Fruit fly (Drosophila melanogaster) S2 (cell line): ENCODE results near the gene CG7728.

ENCODE experiments used
- CG8478 ChIP-seq: fragments of >200 bp; optimal IDR thresholded peaks from 2 replicates; lab custom pipeline; 2018
- CTCF ChIP-seq, 2 experiments: fragments of >200 bp; optimal IDR thresholded peaks; 2 replicates each; lab custom pipeline; 2018

The CG7728 gene

dm6 chr3L:17015663-17016575 is at the start of gene CG7728, which contains the start of gene CG6664:
Gene CG7728, plus strand, starts transcription at chr3L:17016536.
Gene CG6664, minus strand, starts transcription at chr3L:17016180.
- no peak for TF ChIP-seq CG8478
- TF ChIP-seq CTCF (optimal IDR thresholded peaks at IDR 0.05; lab: Kevin White, UChicago) = no peak

- TF ChIP-seq CG8478 (no peak), CTCF (optimal IDR thresholded peaks at IDR 0.05; lab: Kevin White, UChicago) (no peak)
These were observed 46.7 kb upstream of the CG7728 start, which contains the start of gene Exn for dm6 chr3L:16969652-16970109. Gene Exn, plus strand, starts transcription at chr3L:16970013.

dm6 chr3L:16971611-16972359 is 44.6 kb upstream of the CG7728 start:
- no peak for TF ChIP-seq CTCF (optimal IDR thresholded peaks at IDR 0.05; lab: Kevin White, UChicago)

dm6 chr3L:16974645-16975151 is 41.6 kb upstream of the CG7728 start:
- TF ChIP-seq CTCF (optimal IDR thresholded peaks at IDR 0.05; lab: Kevin White, UChicago) = no peak
- TF ChIP-seq CG8478 = no peak

- TF ChIP-seq CTCF (optimal IDR thresholded peaks at IDR 0.05; lab: Kevin White, UChicago) = no peak
- TF ChIP-seq CG8478 = no peak
These were observed 40.5 kb upstream of the CG7728 start for dm6 chr3L:16975638-16976528.

dm6 chr3L:16977311-16977710 is 39.0 kb upstream of the CG7728 start:
- TF ChIP-seq CG8478 = no peak
- no peak for TF ChIP-seq CTCF (optimal IDR thresholded peaks at IDR 0.05; lab: Kevin White, UChicago)

dm6 chr3L:16978406-16978805 is 37.9 kb upstream of the CG7728 start:
- TF ChIP-seq CG8478 (no peak), CTCF (optimal IDR thresholded peaks at IDR 0.05; lab: Kevin White, UChicago) (no peak)

- no peak for TF ChIP-seq CTCF (optimal IDR thresholded peaks at IDR 0.05; lab: Kevin White, UChicago)
These were observed 35.2 kb upstream of the CG7728 start for dm6 chr3L:16981114-16981648.

- no peak for TF ChIP-seq CTCF (optimal IDR thresholded peaks at IDR 0.05; lab: Kevin White, UChicago)
- no peak for TF ChIP-seq CG8478
These were observed 32.3 kb upstream of the CG7728 start for dm6 chr3L:16984042-16984441.

- TF ChIP-seq CG8478 (no peak), CTCF (optimal IDR thresholded peaks at IDR 0.05; lab: Kevin White, UChicago) (no peak)
These were observed 31.4 kb upstream of the CG7728 start for dm6 chr3L:16984813-16985387.

- TF ChIP-seq CG8478 (no peak), CTCF (optimal IDR thresholded peaks at IDR 0.05; lab: Kevin White, UChicago) (peak; percentile 19 to 23)
These were observed 30.8 kb upstream of the CG7728 start for dm6 chr3L:16985578-16985977.

dm6 chr3L:16986062-16987013 is 30.0 kb upstream of the CG7728 start:
- no peak for TF ChIP-seq CG8478
- TF ChIP-seq CTCF (optimal IDR thresholded peaks at IDR 0.05; lab: Kevin White, UChicago) = no peak

dm6 chr3L:16987347-16987746 is 29.0 kb upstream of the CG7728 start:
- TF ChIP-seq CG8478 (no peak), CTCF (optimal IDR thresholded peaks at IDR 0.05; lab: Kevin White, UChicago) (no peak)
